Fruit fly (Drosophila melanogaster) whole organism: ENCODE results near the gene Cyt-c1L.

Experiments
- CG8478 ChIP-seq: fragments of >200 bp; optimal IDR thresholded peaks from 2 replicates; lab custom pipeline; 2018; ENCODE audit warnings: inconsistent platforms
- psq ChIP-seq: fragments of >200 bp; optimal IDR thresholded peaks from 2 replicates; lab custom pipeline; 2017

- TF ChIP-seq psq (lab: Kevin White, UChicago) (no peak), CG8478 (lab: Kevin White, UChicago) (no peak)
Measured at dm6 chr3R:29222891-29223842, 19.2 kb upstream of the Cyt-c1L start, which contains the start of the genes Cisd2 and Brd8.
